Fruit fly (Drosophila melanogaster) whole organism, pupa: ENCODE measurements around the gene Dnai2.

Source experiments
- CG15710 ChIP-seq: fragments of 200-800 bp; sonication (Bioruptor generic); optimal IDR thresholded peaks from 2 replicates; lab custom pipeline; 2018; ENCODE audit warnings: missing biosample characterization, mild to moderate bottlenecking, missing genetic modification characterization, moderate library complexity
- CG34367 ChIP-seq: fragments of 200-800 bp; sonication (Bioruptor generic); optimal IDR thresholded peaks from 2 replicates; lab custom pipeline; 2018; ENCODE audit warnings: missing biosample characterization, mild to moderate bottlenecking, missing genetic modification characterization
- EcR ChIP-seq: fragments of 200-800 bp; sonication (Bioruptor generic); optimal IDR thresholded peaks from 3 replicates; lab custom pipeline; 2019; ENCODE audit warnings: missing biosample characterization, missing genetic modification characterization, mild to moderate bottlenecking, moderate library complexity, missing genetic modification reagents
- Ets98B ChIP-seq: fragments of 200-800 bp; sonication (Bioruptor generic); IDR thresholded peaks from 2 replicates; pipeline ENCODE4 v1.3.6; 2022; ENCODE audit warnings: missing biosample characterization, missing genetic modification characterization
- gl ChIP-seq: fragments of 200-800 bp; sonication (Bioruptor generic); optimal IDR thresholded peaks from 2 replicates; lab custom pipeline; 2018; ENCODE audit warnings: missing biosample characterization, mild to moderate bottlenecking, missing genetic modification characterization

DNA sequence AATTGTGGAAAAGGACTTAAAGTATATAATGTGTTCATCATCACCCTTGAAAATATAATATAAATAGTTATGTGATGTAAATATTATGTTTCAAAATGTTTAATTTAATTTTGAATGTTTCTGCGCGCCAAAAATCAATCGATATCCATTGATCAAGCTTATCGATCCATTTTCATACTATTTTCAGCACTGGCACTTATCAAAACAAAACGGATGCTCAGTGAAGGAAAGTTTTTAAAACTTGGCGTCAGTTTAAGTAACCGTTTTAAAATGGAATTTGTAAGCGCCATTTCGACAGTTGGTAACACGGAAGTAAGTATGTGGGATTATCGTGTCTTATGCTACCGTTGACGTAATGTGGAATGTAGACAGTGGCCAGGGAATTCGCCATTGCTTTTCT lies 29.1 kb upstream of the Dnai2 start, which contains the start of gene sunn:
- no peak for TF ChIP-seq CG15710 (tag; lab: Kevin White, UChicago)
- no peak for TF ChIP-seq EcR (GFP tag; lab: Kevin White, UChicago)
- no peak for TF ChIP-seq Ets98B (GFP tag; lab: Robert Waterston, UW)
- no peak for TF ChIP-seq gl
- no peak for TF ChIP-seq CG34367
